Fruit fly (Drosophila melanogaster): ENCODE results near the gene ifc.

Gene ifc

dm6 chr2L:5972005-5972404, 14.1 kb upstream of the ifc start (continued):
- TF ChIP-seq lola (GFP tag; optimal IDR thresholded peaks at IDR 0.05) (peak in 1 of 3 experiments; percentile 6), CG7372 (GFP tag; IDR thresholded peaks at IDR 0.05) (peak; percentile 33; the same call in 1 of the 2 replicates), repo (GFP tag; optimal IDR thresholded peaks at IDR 0.05) (no peak), usp (GFP tag; optimal IDR thresholded peaks at IDR 0.05) (no peak), MBD-R2 (GFP tag; IDR thresholded peaks at IDR 0.05) (no peak), gro (GFP tag; optimal IDR thresholded peaks at IDR 0.05) (no peak), ttk (GFP tag; IDR thresholded peaks at IDR 0.05) (peak; percentile 39; the same call in 1 of the 2 replicates), NfI (GFP tag; optimal IDR thresholded peaks at IDR 0.05) (peak; percentile 47), btn (GFP tag; optimal IDR thresholded peaks at IDR 0.05) (no peak), chn (GFP tag; optimal IDR thresholded peaks at IDR 0.05) (peak; percentile 5), ems (GFP tag; optimal IDR thresholded peaks at IDR 0.05) (peak; percentile 50), Rx (GFP tag; IDR thresholded peaks at IDR 0.05) (no peak), CG10147 (GFP tag; optimal IDR thresholded peaks at IDR 0.05) (no peak), otp (GFP tag; IDR thresholded peaks at IDR 0.05) (0 out of 3 replicates have a peak, but pooled peaks have one; percentile 45), ranshi (GFP tag; IDR thresholded peaks at IDR 0.05) (peak; percentile 45; the same call in 1 of the 2 replicates), CG14441 (GFP tag; IDR thresholded peaks at IDR 0.05) (peak; percentile 45; the same call in 1 of the 2 replicates), CG1603 (tag; optimal IDR thresholded peaks at IDR 0.05) (peak; percentile 62), CG7556 (GFP tag; optimal IDR thresholded peaks at IDR 0.05) (peak; percentile 21), kni (GFP tag; optimal IDR thresholded peaks at IDR 0.05) (no peak), CG12391 (tag; optimal IDR thresholded peaks at IDR 0.05) (peak; percentile 42), Drgx (GFP tag; IDR thresholded peaks at IDR 0.05) (no peak), luna (GFP tag; optimal IDR thresholded peaks at IDR 0.05) (no peak), Mad (GFP tag; optimal IDR thresholded peaks at IDR 0.05) (peak; percentile 9), fd64A (GFP tag; optimal IDR thresholded peaks at IDR 0.05) (no peak), cad (GFP tag; optimal IDR thresholded peaks at IDR 0.05) (no peak), Jarid2 (GFP tag; optimal IDR thresholded peaks at IDR 0.05) (no peak), hkb (optimal IDR thresholded peaks at IDR 0.05) (no peak), hkb (GFP tag; IDR thresholded peaks at IDR 0.05) (peak; percentile 34; the same call in 1 of the 2 replicates), phol (tag; optimal IDR thresholded peaks at IDR 0.05) (peak; percentile 16), CrebB (tag; optimal IDR thresholded peaks at IDR 0.05) (no peak), CG10321 (GFP tag; IDR thresholded peaks at IDR 0.05) (no peak), zfh1 (GFP tag; IDR thresholded peaks at IDR 0.05) (peak; percentile 70), Med (GFP tag) (peak; percentile 91), CG34224 (GFP tag; IDR thresholded peaks at IDR 0.05; ENCODE audit: partially characterized antibody) (no peak), CG14667 (GFP tag; IDR thresholded peaks at IDR 0.05) (0 out of 2 replicates have a peak, but pooled peaks have one; percentile 30), slbo (GFP tag; IDR thresholded peaks at IDR 0.05) (peak; percentile 72), gcm (GFP tag; optimal IDR thresholded peaks at IDR 0.05) (no peak), CG11695 (GFP tag; IDR thresholded peaks at IDR 0.05) (peak; percentile 40; the same call in 2 of the 3 replicates), pros (GFP tag; optimal IDR thresholded peaks at IDR 0.05) (no peak), D19A (tag; optimal IDR thresholded peaks at IDR 0.05) (peak; percentile 34), CG14860 (GFP tag; IDR thresholded peaks at IDR 0.05; ENCODE audit: partially characterized antibody) (no peak), CG32767 (GFP tag; IDR thresholded peaks at IDR 0.05) (peak; percentile 40; the same call in 1 of the 2 replicates), Ssrp (tag; optimal IDR thresholded peaks at IDR 0.05) (peak; percentile 2), pum (GFP tag; optimal IDR thresholded peaks at IDR 0.05) (no peak), CG1792 (GFP tag; optimal IDR thresholded peaks at IDR 0.05) (no peak), CG18619 (GFP tag; optimal IDR thresholded peaks at IDR 0.05) (peak; percentile 19), Hmr (GFP tag; optimal IDR thresholded peaks at IDR 0.05) (no peak), mam (GFP tag; optimal IDR thresholded peaks at IDR 0.05) (no peak), tgo (GFP tag; IDR thresholded peaks at IDR 0.05) (peak; percentile 76), NC2α (GFP tag; optimal IDR thresholded peaks at IDR 0.05) (no peak), CG18476 (GFP tag; optimal IDR thresholded peaks at IDR 0.05) (peak; percentile 12), NFAT (GFP tag; IDR thresholded peaks at IDR 0.05) (no peak)

All from whole organism, embryonic.